Worm (Caenorhabditis elegans) whole organism, L2 larva: Measurements from ENCODE around the gene nhr-38.

Experiments
- C34F6.9 ChIP-seq: fragments of 150-350 bp; optimal IDR thresholded peaks from 2 replicates; lab custom pipeline; 2014; ENCODE audit warnings: missing biosample characterization, missing genetic modification characterization
- F13H6.1 ChIP-seq: sonication (generic microtip); optimal IDR thresholded peaks from 2 replicates; lab custom pipeline; 2016; ENCODE audit warnings: missing genetic modification characterization, missing compliant biosample characterization
- R02D3.7 ChIP-seq: fragments of 150-350 bp; optimal IDR thresholded peaks from 2 replicates; lab custom pipeline; 2014; ENCODE audit warnings: missing biosample characterization, missing genetic modification characterization
- Y55F3AM.14 ChIP-seq: fragments of 200-800 bp; sonication (Bioruptor generic); optimal IDR thresholded peaks from 2 replicates; lab custom pipeline; 2018; ENCODE audit warnings: mild to moderate bottlenecking, missing genetic modification characterization, missing compliant biosample characterization
- ZK546.5 ChIP-seq: sonication (generic microtip); optimal IDR thresholded peaks from 2 replicates; lab custom pipeline; 2017; ENCODE audit warnings: missing biosample characterization, missing genetic modification characterization
- alr-1 ChIP-seq: fragments of 150-350 bp; optimal IDR thresholded peaks from 2 replicates; lab custom pipeline; 2014; ENCODE audit warnings: missing biosample characterization, missing genetic modification characterization
- aly-2 ChIP-seq: fragments of 150-350 bp; optimal IDR thresholded peaks from 2 replicates; lab custom pipeline; 2014; ENCODE audit warnings: missing biosample characterization, missing genetic modification characterization
- ama-1 ChIP-seq: fragments of 150-350 bp; optimal IDR thresholded peaks from 2 replicates; lab custom pipeline; 2018; ENCODE audit warnings: inconsistent platforms
- blmp-1 ChIP-seq: sonication (generic microtip); optimal IDR thresholded peaks from 2 replicates; lab custom pipeline; 2017; ENCODE audit warnings: missing genetic modification characterization, mild to moderate bottlenecking, missing compliant biosample characterization, antibody characterized with exemption, moderate library complexity; ENCODE audit not compliant: insufficient read depth
- ceh-16 ChIP-seq: fragments of 150-350 bp; optimal IDR thresholded peaks from 2 replicates; lab custom pipeline; 2014; ENCODE audit warnings: missing biosample characterization, missing genetic modification characterization
- ceh-82 ChIP-seq: fragments of 150-350 bp; optimal IDR thresholded peaks from 2 replicates; lab custom pipeline; 2014; ENCODE audit warnings: missing biosample characterization, missing genetic modification characterization
- crh-2 ChIP-seq: sonication (generic microtip); optimal IDR thresholded peaks from 2 replicates; lab custom pipeline; 2017; ENCODE audit warnings: missing biosample characterization, missing genetic modification characterization
- dmd-4 ChIP-seq: sonication (generic microtip); optimal IDR thresholded peaks from 2 replicates; lab custom pipeline; 2017; ENCODE audit warnings: missing biosample characterization, missing genetic modification characterization
- egl-27 ChIP-seq: sonication (generic microtip); optimal IDR thresholded peaks from 3 replicates; lab custom pipeline; 2017; ENCODE audit warnings: missing biosample characterization, missing genetic modification reagents, missing genetic modification characterization
- elt-1 ChIP-seq: fragments of 150-350 bp; optimal IDR thresholded peaks from 2 replicates; lab custom pipeline; 2014; ENCODE audit warnings: missing biosample characterization, missing genetic modification characterization
- elt-3 ChIP-seq: sonication (generic microtip); optimal IDR thresholded peaks from 2 replicates; lab custom pipeline; 2017; ENCODE audit warnings: missing biosample characterization, missing genetic modification characterization
- fos-1 ChIP-seq: fragments of 150-350 bp; optimal IDR thresholded peaks from 2 replicates; lab custom pipeline; 2014; ENCODE audit warnings: missing biosample characterization, missing genetic modification characterization
- gmeb-1 ChIP-seq: fragments of 150-350 bp; optimal IDR thresholded peaks from 2 replicates; lab custom pipeline; 2014; ENCODE audit warnings: missing biosample characterization, missing genetic modification characterization
- lin-11 ChIP-seq: fragments of 150-350 bp; sonication (generic microtip); optimal IDR thresholded peaks from 2 replicates; lab custom pipeline; 2014; ENCODE audit warnings: missing biosample characterization, missing genetic modification characterization, inconsistent platforms, mixed read lengths
- lin-13 ChIP-seq: fragments of 150-350 bp; optimal IDR thresholded peaks from 2 replicates; lab custom pipeline; 2014; ENCODE audit warnings: missing biosample characterization, missing genetic modification reagents, missing genetic modification characterization
- lin-39 ChIP-seq: fragments of 150-350 bp; optimal IDR thresholded peaks from 2 replicates; lab custom pipeline; 2014; ENCODE audit warnings: missing biosample characterization, missing genetic modification reagents, missing genetic modification characterization
- lsy-2 ChIP-seq, 2 experiments: fragments of 150-350 bp in 1 of 2; sonication (generic microtip) in 1 of 2; optimal IDR thresholded peaks; 2 replicates each; lab custom pipeline; 2014 to 2017; ENCODE audit warnings: missing biosample characterization in 2 of 2, missing genetic modification characterization in 2 of 2
- mab-5 ChIP-seq: fragments of 150-350 bp; optimal IDR thresholded peaks from 2 replicates; lab custom pipeline; 2014; ENCODE audit warnings: missing biosample characterization, missing genetic modification characterization
- mbf-1 ChIP-seq: sonication (generic microtip); optimal IDR thresholded peaks from 2 replicates; lab custom pipeline; 2017; ENCODE audit warnings: missing biosample characterization, missing genetic modification characterization
- mdl-1 ChIP-seq, 2 experiments: fragments of 150-350 bp in 1 of 2; sonication (generic microtip) in 1 of 2; optimal IDR thresholded peaks; 2 replicates each; lab custom pipeline; 2017; ENCODE audit warnings: missing biosample characterization in 2 of 2, missing genetic modification characterization in 2 of 2
- nhr-10 ChIP-seq: sonication (generic microtip); optimal IDR thresholded peaks from 2 replicates; lab custom pipeline; 2017; ENCODE audit warnings: missing biosample characterization, missing genetic modification characterization
- nhr-11 ChIP-seq: fragments of 150-350 bp; optimal IDR thresholded peaks from 2 replicates; lab custom pipeline; 2014; ENCODE audit warnings: missing biosample characterization, missing genetic modification characterization
- nhr-12 ChIP-seq: fragments of 150-350 bp; optimal IDR thresholded peaks from 2 replicates; lab custom pipeline; 2014; ENCODE audit warnings: missing biosample characterization, missing genetic modification characterization
- nhr-129 ChIP-seq: fragments of 150-350 bp; optimal IDR thresholded peaks from 2 replicates; lab custom pipeline; 2014; ENCODE audit warnings: missing biosample characterization, missing genetic modification characterization
- nhr-21 ChIP-seq: fragments of 150-350 bp; optimal IDR thresholded peaks from 2 replicates; lab custom pipeline; 2014; ENCODE audit warnings: missing biosample characterization, missing genetic modification characterization
- nhr-23 ChIP-seq: fragments of 150-350 bp; optimal IDR thresholded peaks from 2 replicates; lab custom pipeline; 2014; ENCODE audit warnings: missing biosample characterization, missing genetic modification reagents, missing genetic modification characterization
- nhr-237 ChIP-seq: fragments of 150-350 bp; optimal IDR thresholded peaks from 2 replicates; lab custom pipeline; 2014; ENCODE audit warnings: missing biosample characterization, missing genetic modification characterization
- nhr-25 ChIP-seq: fragments of 150-350 bp; sonication (generic microtip); optimal IDR thresholded peaks from 3 replicates; lab custom pipeline; 2014; ENCODE audit warnings: missing biosample characterization, missing genetic modification characterization
- nhr-6 ChIP-seq: fragments of 150-350 bp; optimal IDR thresholded peaks from 2 replicates; lab custom pipeline; 2014; ENCODE audit warnings: missing biosample characterization, missing genetic modification characterization
- nhr-77 ChIP-seq: fragments of 150-350 bp; optimal IDR thresholded peaks from 2 replicates; lab custom pipeline; 2014; ENCODE audit warnings: missing biosample characterization, missing genetic modification characterization
- peb-1 ChIP-seq: fragments of 150-350 bp; optimal IDR thresholded peaks from 2 replicates; lab custom pipeline; 2014; ENCODE audit warnings: missing biosample characterization, missing genetic modification characterization
- sem-4 ChIP-seq: fragments of 150-350 bp; optimal IDR thresholded peaks from 2 replicates; lab custom pipeline; 2014; ENCODE audit warnings: missing biosample characterization, missing genetic modification reagents, missing genetic modification characterization
- skn-1 ChIP-seq: sonication (generic microtip); optimal IDR thresholded peaks from 2 replicates; lab custom pipeline; 2017; ENCODE audit warnings: missing biosample characterization, missing genetic modification characterization
- sma-3 ChIP-seq: sonication (generic microtip); optimal IDR thresholded peaks from 2 replicates; lab custom pipeline; 2016; ENCODE audit warnings: missing genetic modification reagents, missing genetic modification characterization, missing compliant biosample characterization
- sma-9 ChIP-seq, 2 experiments: fragments of 150-350 bp in 1 of 2; sonication (generic microtip) in 1 of 2; optimal IDR thresholded peaks; 2 replicates each; lab custom pipeline; 2014 to 2016; ENCODE audit warnings: missing genetic modification characterization in 2 of 2, mild to moderate bottlenecking in 1 of 2, missing biosample characterization in 1 of 2, missing compliant biosample characterization in 1 of 2, missing genetic modification reagents in 1 of 2, moderate library complexity in 1 of 2
- snpc-4 ChIP-seq: fragments of 150-350 bp; optimal IDR thresholded peaks from 2 replicates; lab custom pipeline; 2014; ENCODE audit warnings: missing biosample characterization, missing genetic modification characterization
- unc-39 ChIP-seq: fragments of 150-350 bp; optimal IDR thresholded peaks from 2 replicates; lab custom pipeline; 2014; ENCODE audit warnings: missing biosample characterization, missing genetic modification characterization
- unc-55 ChIP-seq: fragments of 150-350 bp; sonication (generic microtip); optimal IDR thresholded peaks from 3 replicates; lab custom pipeline; 2014; ENCODE audit warnings: missing biosample characterization, missing genetic modification reagents, missing genetic modification characterization
- unc-62 ChIP-seq: fragments of 150-350 bp; optimal IDR thresholded peaks from 2 replicates; lab custom pipeline; 2014; ENCODE audit warnings: missing biosample characterization, missing genetic modification reagents, missing genetic modification characterization
- zag-1 ChIP-seq: fragments of 150-350 bp; optimal IDR thresholded peaks from 2 replicates; lab custom pipeline; 2014; ENCODE audit warnings: missing biosample characterization, missing genetic modification characterization
- ztf-1 ChIP-seq: fragments of 200-800 bp; sonication (Bioruptor generic); conservative IDR thresholded peaks from 2 replicates; pipeline ENCODE4 v1.3.6; 2022; ENCODE audit warnings: missing genetic modification characterization, missing compliant biosample characterization
- ztf-11 ChIP-seq: sonication (generic microtip); optimal IDR thresholded peaks from 2 replicates; lab custom pipeline; 2017; ENCODE audit warnings: missing biosample characterization, missing genetic modification characterization
- ztf-4 ChIP-seq: fragments of 150-350 bp; optimal IDR thresholded peaks from 2 replicates; lab custom pipeline; 2014; ENCODE audit warnings: missing biosample characterization, missing genetic modification characterization

The nhr-38 gene

ce11 chrIV:9733904-9734303 is 23.9 kb downstream of the nhr-38 start:
- TF ChIP-seq nhr-25 (tag; lab: Kevin White, UChicago), result no peak
- TF ChIP-seq unc-62 (GFP tag; lab: Kevin White, UChicago), result no peak
- TF ChIP-seq elt-1 (tag; lab: Kevin White, UChicago), result no peak
- no peak for TF ChIP-seq nhr-11 (tag; lab: Kevin White, UChicago)
- TF ChIP-seq mdl-1 (tag; optimal IDR thresholded peaks at IDR 0.05; lab: Kevin White, UChicago), result no peak
- TF ChIP-seq ztf-4 (tag; lab: Kevin White, UChicago), result no peak
- no peak for TF ChIP-seq C34F6.9
- no peak for TF ChIP-seq R02D3.7 (tag; lab: Kevin White, UChicago)
- TF ChIP-seq nhr-10 (tag; lab: Kevin White, UChicago), result no peak
- no peak for TF ChIP-seq sma-3 (GFP tag; lab: Kevin White, UChicago)

ce11 chrIV:9734861-9735260 is 24.9 kb downstream of the nhr-38 start:
- no peak for TF ChIP-seq nhr-6
- no peak for TF ChIP-seq fos-1
- peak in 1 of 2 experiments; percentile 3 for TF ChIP-seq lsy-2 (tag; optimal IDR thresholded peaks at IDR 0.05; lab: Kevin White, UChicago)

ce11 chrIV:9735750-9736149 is 25.8 kb downstream of the nhr-38 start:
- TF ChIP-seq R02D3.7 (tag; lab: Kevin White, UChicago) (no peak), crh-2 (tag; lab: Kevin White, UChicago) (peak; percentile 61), ztf-1 (GFP tag; lab: Robert Waterston, UW) (no peak), lin-11 (tag; lab: Kevin White, UChicago) (no peak), elt-3 (tag; lab: Kevin White, UChicago) (no peak), nhr-23 (tag; lab: Kevin White, UChicago) (no peak), egl-27 (no peak), C34F6.9 (peak; percentile 3), lin-39 (no peak), blmp-1 (tag; lab: Kevin White, UChicago) (peak; percentile 37), lsy-2 (tag; optimal IDR thresholded peaks at IDR 0.05; lab: Kevin White, UChicago) (peak in 1 of 2 experiments; percentile 63), nhr-129 (tag; lab: Kevin White, UChicago) (peak; percentile 33), ztf-11 (tag; lab: Kevin White, UChicago) (no peak), mab-5 (tag; lab: Kevin White, UChicago) (peak; percentile 31), nhr-237 (tag; lab: Kevin White, UChicago) (no peak), unc-39 (tag; lab: Kevin White, UChicago) (no peak), Y55F3AM.14 (GFP tag; lab: Kevin White, UChicago) (no peak), gmeb-1 (no peak), nhr-12 (tag; lab: Kevin White, UChicago) (no peak), nhr-10 (tag; lab: Kevin White, UChicago) (no peak), peb-1 (tag; lab: Kevin White, UChicago) (no peak), mbf-1 (tag; lab: Kevin White, UChicago) (no peak), nhr-25 (tag; lab: Kevin White, UChicago) (no peak), sma-3 (GFP tag; lab: Kevin White, UChicago) (peak; percentile 3), nhr-11 (tag; lab: Kevin White, UChicago) (no peak), sma-9 (GFP tag; optimal IDR thresholded peaks at IDR 0.05; lab: Kevin White, UChicago) (peak; percentile 67), sma-9 (tag; optimal IDR thresholded peaks at IDR 0.05; lab: Kevin White, UChicago) (no peak), ceh-82 (no peak), nhr-77 (tag; lab: Kevin White, UChicago) (no peak), elt-1 (tag; lab: Kevin White, UChicago) (no peak), skn-1 (tag; lab: Kevin White, UChicago) (no peak), lin-13 (GFP tag; lab: Kevin White, UChicago) (no peak), alr-1 (tag; lab: Kevin White, UChicago) (no peak), nhr-6 (no peak), zag-1 (tag; lab: Kevin White, UChicago) (no peak), ama-1 (lab: Kevin White, UChicago) (no peak), dmd-4 (tag; lab: Kevin White, UChicago) (no peak), ztf-4 (tag; lab: Kevin White, UChicago) (no peak), aly-2 (tag; lab: Kevin White, UChicago) (no peak), snpc-4 (tag; lab: Kevin White, UChicago) (no peak), mdl-1 (tag; optimal IDR thresholded peaks at IDR 0.05; lab: Kevin White, UChicago) (no peak), F13H6.1 (tag; lab: Kevin White, UChicago) (no peak), ceh-16 (tag; lab: Kevin White, UChicago) (no peak), nhr-21 (tag; lab: Kevin White, UChicago) (no peak), sem-4 (no peak), ZK546.5 (tag; lab: Kevin White, UChicago) (no peak), unc-55 (GFP tag; lab: Kevin White, UChicago) (no peak), unc-62 (GFP tag; lab: Kevin White, UChicago) (no peak), fos-1 (peak; percentile 92)
- TF ChIP-seq, all 48 proteins: peak for 9
